Fruit fly (Drosophila melanogaster) whole organism: Measurements from ENCODE around the gene wuho.

ENCODE experiments used
- psq ChIP-seq: fragments of >200 bp; optimal IDR thresholded peaks from 2 replicates; lab custom pipeline; 2017
- usp ChIP-seq: fragments of >200 bp; optimal IDR thresholded peaks from 2 replicates; lab custom pipeline; 2017; ENCODE audit warnings: missing biosample characterization, missing genetic modification characterization, mixed read lengths

- TF ChIP-seq psq (no peak), usp (GFP tag; lab: Kevin White, UChicago) (no peak)
These were observed 33.1 kb upstream of the wuho start for dm6 chrX:6254617-6255349.
